Fruit fly (Drosophila melanogaster) whole organism, embryonic: ENCODE measurements around the gene ham.

Experiments
- ATbp ChIP-seq: fragments of 200-800 bp; sonication (Bioruptor generic); optimal IDR thresholded peaks from 2 replicates; lab custom pipeline; 2017; ENCODE audit warnings: missing biosample characterization, mild to moderate bottlenecking, missing genetic modification characterization, missing genetic modification reagents
- Abd-B ChIP-seq: fragments of 200-800 bp; sonication (Bioruptor generic); optimal IDR thresholded peaks from 2 replicates; lab custom pipeline; 2018; ENCODE audit warnings: missing biosample characterization, mild to moderate bottlenecking, missing genetic modification characterization, moderate library complexity
- CG10274 ChIP-seq: fragments of 200-800 bp; sonication (Bioruptor generic); optimal IDR thresholded peaks from 3 replicates; lab custom pipeline; 2017; ENCODE audit warnings: missing biosample characterization, mild to moderate bottlenecking, missing genetic modification characterization
- CG10543 ChIP-seq: fragments of 200-800 bp; sonication (Bioruptor generic); optimal IDR thresholded peaks from 3 replicates; lab custom pipeline; 2017; ENCODE audit warnings: missing biosample characterization, mild to moderate bottlenecking, missing genetic modification characterization, moderate library complexity
- CG16813 ChIP-seq: fragments of 200-800 bp; sonication (Bioruptor generic); IDR thresholded peaks from 3 replicates; pipeline ENCODE4 v1.3.6; 2022; ENCODE audit warnings: missing biosample characterization, missing genetic modification characterization; ENCODE audit not compliant: partially characterized antibody
- CG17385 ChIP-seq: fragments of 200-800 bp; sonication (Bioruptor generic); optimal IDR thresholded peaks from 3 replicates; lab custom pipeline; 2018; ENCODE audit warnings: missing biosample characterization, mild to moderate bottlenecking, missing genetic modification characterization
- CG17612 ChIP-seq: fragments of 200-800 bp; sonication (Bioruptor generic); IDR thresholded peaks from 2 replicates; pipeline ENCODE4 v1.3.6; 2022; ENCODE audit warnings: missing biosample characterization, missing genetic modification characterization
- CG2199 ChIP-seq: fragments of 200-800 bp; sonication (Bioruptor generic); IDR thresholded peaks from 3 replicates; pipeline ENCODE4 v1.3.6; 2022; ENCODE audit warnings: missing biosample characterization, missing genetic modification characterization
- CG2712 ChIP-seq: fragments of 200-800 bp; optimal IDR thresholded peaks from 3 replicates; lab custom pipeline; 2019; ENCODE audit warnings: missing biosample characterization, mild to moderate bottlenecking, missing genetic modification characterization, moderate library complexity
- CG31388 ChIP-seq: fragments of 200-800 bp; sonication (Bioruptor generic); optimal IDR thresholded peaks from 2 replicates; lab custom pipeline; 2016; ENCODE audit warnings: missing biosample characterization, missing genetic modification characterization
- CG3847 ChIP-seq: fragments of 200-800 bp; sonication (Bioruptor generic); IDR thresholded peaks from 2 replicates; pipeline ENCODE4 v1.3.6; 2022; ENCODE audit warnings: missing biosample characterization, missing genetic modification characterization
- CG7839 ChIP-seq: fragments of 200-800 bp; sonication (Bioruptor generic); optimal IDR thresholded peaks from 3 replicates; lab custom pipeline; 2018; ENCODE audit warnings: missing biosample characterization, mild to moderate bottlenecking, missing genetic modification characterization, moderate library complexity
- CG9817 ChIP-seq: fragments of 200-800 bp; sonication (Bioruptor generic); optimal IDR thresholded peaks from 2 replicates; lab custom pipeline; 2018; ENCODE audit warnings: missing biosample characterization, mild to moderate bottlenecking, missing genetic modification characterization, moderate library complexity
- CTCF ChIP-seq: fragments of 200-800 bp; sonication (Bioruptor generic); optimal IDR thresholded peaks from 2 replicates; lab custom pipeline; 2017; ENCODE audit warnings: missing biosample characterization, mild to moderate bottlenecking, missing genetic modification characterization, moderate library complexity
- CoRest ChIP-seq: fragments of 200-800 bp; sonication (Bioruptor generic); optimal IDR thresholded peaks from 3 replicates; lab custom pipeline; 2018; ENCODE audit warnings: missing biosample characterization, mild to moderate bottlenecking, missing genetic modification characterization, moderate library complexity
- Dek ChIP-seq: fragments of 200-800 bp; sonication (Bioruptor generic); optimal IDR thresholded peaks from 3 replicates; lab custom pipeline; 2019; ENCODE audit warnings: missing biosample characterization, mild to moderate bottlenecking, missing genetic modification characterization, moderate library complexity
- Ets65A ChIP-seq: fragments of 200-800 bp; sonication (Bioruptor generic); peaks from one replicate; lab custom pipeline; 2016; ENCODE audit warnings: missing biosample characterization, missing genetic modification characterization
- HmgZ ChIP-seq: fragments of 200-800 bp; sonication (Bioruptor generic); optimal IDR thresholded peaks from 2 replicates; lab custom pipeline; 2018; ENCODE audit warnings: missing biosample characterization, mild to moderate bottlenecking, missing genetic modification characterization
- Jarid2 ChIP-seq: fragments of 200-800 bp; sonication (Bioruptor generic); optimal IDR thresholded peaks from 3 replicates; lab custom pipeline; 2017; ENCODE audit warnings: mild to moderate bottlenecking, missing biosample characterization, missing genetic modification reagents, missing genetic modification characterization
- Med ChIP-seq: fragments of 200-800 bp; sonication (Bioruptor generic); peaks from one replicate; lab custom pipeline; 2016; ENCODE audit warnings: missing biosample characterization, missing genetic modification characterization, mild to moderate bottlenecking, inconsistent platforms, moderate library complexity
- NC2β ChIP-seq: fragments of 200-800 bp; sonication (Bioruptor generic); optimal IDR thresholded peaks from 2 replicates; lab custom pipeline; 2016; ENCODE audit warnings: missing biosample characterization, missing genetic modification characterization
- NFAT ChIP-seq: fragments of 200-800 bp; sonication (Bioruptor generic); IDR thresholded peaks from 2 replicates; pipeline ENCODE4 v1.3.6; 2022; ENCODE audit warnings: missing biosample characterization, missing genetic modification characterization
- NfI ChIP-seq: fragments of 200-800 bp; sonication (Bioruptor generic); optimal IDR thresholded peaks from 3 replicates; lab custom pipeline; 2018; ENCODE audit warnings: missing biosample characterization, mild to moderate bottlenecking, missing genetic modification characterization, moderate library complexity
- PHDP ChIP-seq: fragments of 200-800 bp; sonication (Bioruptor generic); optimal IDR thresholded peaks from 3 replicates; lab custom pipeline; 2018; ENCODE audit warnings: missing biosample characterization, mild to moderate bottlenecking, missing genetic modification characterization, moderate library complexity
- Ptx1 ChIP-seq: fragments of 200-800 bp; sonication (Bioruptor generic); IDR thresholded peaks from 2 replicates; pipeline ENCODE4 v1.3.6; 2022; ENCODE audit warnings: missing biosample characterization, missing genetic modification characterization
- Scr ChIP-seq: fragments of 200-800 bp; sonication (Bioruptor generic); IDR thresholded peaks from 2 replicates; pipeline ENCODE4 v1.3.6; 2022; ENCODE audit warnings: missing biosample characterization, missing genetic modification characterization; ENCODE audit not compliant: partially characterized antibody
- Tbp ChIP-seq: fragments of >200 bp; optimal IDR thresholded peaks from 2 replicates; lab custom pipeline; 2018; ENCODE audit warnings: missing biosample characterization, missing genetic modification characterization
- Usf ChIP-seq: fragments of 200-800 bp; sonication (Bioruptor generic); optimal IDR thresholded peaks from 2 replicates; lab custom pipeline; 2017; ENCODE audit warnings: missing genotype, missing biosample characterization, missing genetic modification characterization
- Xbp1 ChIP-seq: fragments of 200-800 bp; sonication (Bioruptor generic); optimal IDR thresholded peaks from 3 replicates; lab custom pipeline; 2016; ENCODE audit warnings: missing biosample characterization, mild to moderate bottlenecking, missing genetic modification characterization
- amos ChIP-seq: fragments of 200-800 bp; sonication (Bioruptor generic); IDR thresholded peaks from 2 replicates; pipeline ENCODE4 v1.3.6; 2022; ENCODE audit warnings: missing biosample characterization, missing genetic modification characterization; ENCODE audit not compliant: partially characterized antibody
- ase ChIP-seq: fragments of 200-800 bp; sonication (Bioruptor generic); IDR thresholded peaks from 3 replicates; pipeline ENCODE4 v1.3.6; 2022; ENCODE audit warnings: missing biosample characterization, missing genetic modification characterization
- chinmo ChIP-seq: fragments of 200-800 bp; sonication (Bioruptor generic); IDR thresholded peaks from 4 replicates; pipeline ENCODE4 v1.3.6; 2022; ENCODE audit warnings: missing biosample characterization, missing genetic modification characterization; ENCODE audit not compliant: partially characterized antibody
- crp ChIP-seq, 2 experiments: fragments of 200-800 bp; sonication (Bioruptor generic); optimal IDR thresholded peaks; 2 replicates in 1 of 2; 3 replicates in 1 of 2; lab custom pipeline; 2017; ENCODE audit warnings: missing biosample characterization in 2 of 2, missing genetic modification characterization in 2 of 2, mild to moderate bottlenecking in 1 of 2, moderate library complexity in 1 of 2
- gcm2 ChIP-seq: fragments of 200-800 bp; sonication (Bioruptor generic); optimal IDR thresholded peaks from 2 replicates; lab custom pipeline; 2016; ENCODE audit warnings: missing biosample characterization, missing genetic modification characterization
- gro ChIP-seq: fragments of 200-800 bp; sonication (Bioruptor generic); optimal IDR thresholded peaks from 2 replicates; lab custom pipeline; 2016; ENCODE audit warnings: missing biosample characterization, missing genetic modification characterization
- hb ChIP-seq: fragments of 200-800 bp; sonication (Bioruptor generic); IDR thresholded peaks from 3 replicates; pipeline ENCODE4 v1.3.6; 2022; ENCODE audit warnings: missing biosample characterization, missing genetic modification characterization; ENCODE audit not compliant: partially characterized antibody
- knrl ChIP-seq: fragments of 200-800 bp; sonication (Bioruptor generic); IDR thresholded peaks from 3 replicates; pipeline ENCODE4 v1.3.6; 2022; ENCODE audit warnings: missing biosample characterization, missing genetic modification characterization; ENCODE audit not compliant: partially characterized antibody
- nmo ChIP-seq: fragments of 200-800 bp; sonication (Bioruptor generic); optimal IDR thresholded peaks from 2 replicates; lab custom pipeline; 2018; ENCODE audit warnings: missing biosample characterization, mild to moderate bottlenecking, missing genetic modification characterization, moderate library complexity
- pb ChIP-seq: fragments of 200-800 bp; sonication (Bioruptor generic); optimal IDR thresholded peaks from 3 replicates; lab custom pipeline; 2016; ENCODE audit warnings: missing biosample characterization, missing genetic modification characterization
- pfk ChIP-seq: fragments of 200-800 bp; sonication (Bioruptor generic); optimal IDR thresholded peaks from 2 replicates; lab custom pipeline; 2018; ENCODE audit warnings: missing biosample characterization, mild to moderate bottlenecking, missing genetic modification characterization, moderate library complexity
- phol ChIP-seq: fragments of 200-800 bp; sonication (Bioruptor generic); optimal IDR thresholded peaks from 3 replicates; lab custom pipeline; 2018; ENCODE audit warnings: missing biosample characterization, mild to moderate bottlenecking, missing genetic modification characterization, moderate library complexity
- pita ChIP-seq: fragments of 200-800 bp; sonication (Bioruptor generic); optimal IDR thresholded peaks from 2 replicates; lab custom pipeline; 2017; ENCODE audit warnings: missing biosample characterization, mild to moderate bottlenecking, missing genetic modification characterization
- pros ChIP-seq: fragments of 200-800 bp; sonication (Bioruptor generic); optimal IDR thresholded peaks from 3 replicates; lab custom pipeline; 2019; ENCODE audit warnings: missing biosample characterization, mild to moderate bottlenecking, missing genetic modification characterization, moderate library complexity
- sens ChIP-seq: fragments of 200-800 bp; sonication (Bioruptor generic); peaks from one replicate; lab custom pipeline; 2016; ENCODE audit warnings: missing biosample characterization, missing genetic modification characterization
- slbo ChIP-seq: fragments of 200-800 bp; sonication (Bioruptor generic); IDR thresholded peaks from 2 replicates; pipeline ENCODE4 v1.3.6; 2022; ENCODE audit warnings: missing biosample characterization, missing genetic modification characterization
- slou ChIP-seq: fragments of 200-800 bp; sonication (Bioruptor generic); optimal IDR thresholded peaks from 3 replicates; lab custom pipeline; 2016; ENCODE audit warnings: missing biosample characterization, missing genetic modification characterization
- stwl ChIP-seq: fragments of 200-800 bp; sonication (Bioruptor generic); optimal IDR thresholded peaks from 3 replicates; lab custom pipeline; 2018; ENCODE audit warnings: missing biosample characterization, mild to moderate bottlenecking, missing genetic modification characterization, moderate library complexity
- trem ChIP-seq: fragments of 200-800 bp; optimal IDR thresholded peaks from 3 replicates; lab custom pipeline; 2019; ENCODE audit warnings: missing biosample characterization, mild to moderate bottlenecking, missing genetic modification characterization, moderate library complexity
- tup ChIP-seq: fragments of 200-800 bp; sonication (Bioruptor generic); optimal IDR thresholded peaks from 2 replicates; lab custom pipeline; 2016; ENCODE audit warnings: missing biosample characterization, mild to moderate bottlenecking, missing genetic modification characterization, moderate library complexity
- zen ChIP-seq: fragments of 200-800 bp; sonication (Bioruptor generic); optimal IDR thresholded peaks from 3 replicates; lab custom pipeline; 2018; ENCODE audit warnings: missing biosample characterization, mild to moderate bottlenecking, missing genetic modification characterization, moderate library complexity

ham gene

dm6 chr2L:18776559-18776958 is 16.1 kb downstream of the ham start:
- peak; percentile 14; the same call in 1 of the 2 replicates for TF ChIP-seq CG3847 (GFP tag; lab: Robert Waterston, UW)
- TF ChIP-seq Jarid2 (GFP tag; lab: Kevin White, UChicago) = peak; percentile 60
- peak; percentile 2 for TF ChIP-seq CG9817 (tag; lab: Kevin White, UChicago)
- peak; percentile 32 for TF ChIP-seq CoRest
- TF ChIP-seq tup = no peak
- TF ChIP-seq slbo (GFP tag; lab: Robert Waterston, UW) = peak; percentile 21; the same call in 1 of the 2 replicates
- TF ChIP-seq PHDP (tag; lab: Kevin White, UChicago) = no peak
- no peak for TF ChIP-seq CG10543 (GFP tag; lab: Kevin White, UChicago)
- no peak for TF ChIP-seq Scr
- peak; percentile 19 for TF ChIP-seq CG2712 (tag; lab: Kevin White, UChicago)
- peak; percentile 19; the same call in 1 of the 2 replicates for TF ChIP-seq NFAT (GFP tag; lab: Robert Waterston, UW)
- TF ChIP-seq trem (tag; lab: Kevin White, UChicago) = peak; percentile 25
- peak; percentile 94 for TF ChIP-seq CTCF (GFP tag; lab: Kevin White, UChicago)
- TF ChIP-seq amos (GFP tag; lab: Robert Waterston, UW) = peak; percentile 61; the same call in 1 of the 2 replicates
- peak; percentile 2 for TF ChIP-seq Ets65A (GFP tag; lab: Kevin White, UChicago)
- TF ChIP-seq gro (GFP tag; lab: Kevin White, UChicago) = no peak
- peak; percentile 27 for TF ChIP-seq Abd-B (GFP tag; lab: Kevin White, UChicago)
- TF ChIP-seq chinmo (GFP tag; lab: Robert Waterston, UW) = no peak
- no peak for TF ChIP-seq pb (GFP tag; lab: Kevin White, UChicago)
- peak; percentile 7 for TF ChIP-seq NfI (GFP tag; lab: Kevin White, UChicago)
- TF ChIP-seq CG7839 (tag; lab: Kevin White, UChicago) = peak; percentile 23
- no peak for TF ChIP-seq crp (GFP tag; optimal IDR thresholded peaks at IDR 0.05; lab: Kevin White, UChicago)
- TF ChIP-seq CG2199 (GFP tag; lab: Robert Waterston, UW) = peak; percentile 76; the same call in 2 of the 3 replicates
- TF ChIP-seq pfk (GFP tag; lab: Kevin White, UChicago) = no peak
- peak; percentile 33 for TF ChIP-seq HmgZ
- TF ChIP-seq knrl (GFP tag; lab: Robert Waterston, UW) = peak; percentile 56; the same call in 2 of the 3 replicates
- no peak for TF ChIP-seq CG17385 (GFP tag; lab: Kevin White, UChicago)
- TF ChIP-seq Xbp1 (GFP tag; lab: Kevin White, UChicago) = peak; percentile 1
- TF ChIP-seq ATbp (GFP tag; lab: Kevin White, UChicago) = no peak
- no peak for TF ChIP-seq pros (GFP tag; lab: Kevin White, UChicago)
- TF ChIP-seq Med (GFP tag; lab: Kevin White, UChicago) = peak; percentile 58
- peak; percentile 9 for TF ChIP-seq sens (GFP tag; lab: Kevin White, UChicago)
- peak; percentile 8 for TF ChIP-seq nmo (GFP tag; lab: Kevin White, UChicago)
- no peak for TF ChIP-seq NC2β
- no peak for TF ChIP-seq ase
- no peak for TF ChIP-seq CG31388 (GFP tag; lab: Kevin White, UChicago)
- TF ChIP-seq Dek = peak; percentile 22
- TF ChIP-seq zen (tag; lab: Kevin White, UChicago) = peak; percentile 75
- TF ChIP-seq CG10274 (GFP tag; lab: Kevin White, UChicago) = no peak
- no peak for TF ChIP-seq Usf
- 0 out of 3 replicates have a peak, but pooled peaks have one; percentile 24 for TF ChIP-seq hb (GFP tag; lab: Robert Waterston, UW)
- TF ChIP-seq gcm2 (GFP tag; lab: Kevin White, UChicago) = no peak
- peak; percentile 4 for TF ChIP-seq phol (tag; lab: Kevin White, UChicago)
- no peak for TF ChIP-seq Ptx1 (GFP tag; lab: Robert Waterston, UW)
- TF ChIP-seq pita (GFP tag; lab: Kevin White, UChicago) = peak; percentile 71
- TF ChIP-seq CG16813 (GFP tag; lab: Robert Waterston, UW) = peak; percentile 44; the same call in 1 of the 3 replicates
- TF ChIP-seq CG17612 (GFP tag; lab: Robert Waterston, UW) = no peak
- TF ChIP-seq stwl = peak; percentile 52
- TF ChIP-seq Tbp (GFP tag; lab: Kevin White, UChicago) = no peak
- TF ChIP-seq slou (GFP tag; lab: Kevin White, UChicago) = peak; percentile 6
